Fruit fly (Drosophila melanogaster): Measurements from ENCODE around the gene cona.
A peak's percentile ranks its signal among the peaks of the same experiment; 100 is the strongest.

The cona gene

dm6 chr3R:18396801-18397604 is 11.4 kb downstream of the cona start, which contains the start of gene Vti1b (continued):
- TF ChIP-seq scrt (GFP tag; optimal IDR thresholded peaks at IDR 0.05), result peak; percentile 89
- peak; percentile 82 for TF ChIP-seq Bdp1 (GFP tag; optimal IDR thresholded peaks at IDR 0.05)
- peak; percentile 80; the same call in 2 of the 3 replicates for TF ChIP-seq CG6175 (GFP tag; IDR thresholded peaks at IDR 0.05)
- TF ChIP-seq Vsx1 (GFP tag; optimal IDR thresholded peaks at IDR 0.05), result peak; percentile 87
- peak; percentile 85 for TF ChIP-seq CG4404 (GFP tag; IDR thresholded peaks at IDR 0.05)
- peak; percentile 85 for TF ChIP-seq CG4617 (GFP tag; optimal IDR thresholded peaks at IDR 0.05; ENCODE audit: borderline replicate concordance)
- peak; percentile 95 for TF ChIP-seq kni (GFP tag; optimal IDR thresholded peaks at IDR 0.05)
- peak; percentile 95 for TF ChIP-seq Max (GFP tag; optimal IDR thresholded peaks at IDR 0.05)
- no peak for TF ChIP-seq zf30C (GFP tag; optimal IDR thresholded peaks at IDR 0.05)
- TF ChIP-seq Asciz (GFP tag; optimal IDR thresholded peaks at IDR 0.05), result peak; percentile 90
- TF ChIP-seq gt (GFP tag; IDR thresholded peaks at IDR 0.05), result peak; percentile 82
- peak; percentile 94 for TF ChIP-seq CG10366 (GFP tag; IDR thresholded peaks at IDR 0.05)
- TF ChIP-seq CG7372 (GFP tag; IDR thresholded peaks at IDR 0.05), result peak; percentile 83
- TF ChIP-seq NC2α (GFP tag; optimal IDR thresholded peaks at IDR 0.05), result peak; percentile 89
- TF ChIP-seq CG18011 (GFP tag; optimal IDR thresholded peaks at IDR 0.05), result peak; percentile 73
- TF ChIP-seq D19A (tag; optimal IDR thresholded peaks at IDR 0.05), result peak; percentile 91
- TF ChIP-seq BtbVII (GFP tag; optimal IDR thresholded peaks at IDR 0.05), result peak; percentile 90
- peak; percentile 92 for TF ChIP-seq trem (tag; optimal IDR thresholded peaks at IDR 0.05)
- TF ChIP-seq CG16779 (GFP tag; IDR thresholded peaks at IDR 0.05), result peak; percentile 77; the same call in 1 of the 2 replicates
- TF ChIP-seq CG10274 (GFP tag; optimal IDR thresholded peaks at IDR 0.05), result peak; percentile 83
- peak; percentile 97 for TF ChIP-seq Ptx1 (GFP tag; IDR thresholded peaks at IDR 0.05)
- TF ChIP-seq CG32767 (GFP tag; IDR thresholded peaks at IDR 0.05), result peak; percentile 92
- peak; percentile 91 for TF ChIP-seq CG4707 (GFP tag; optimal IDR thresholded peaks at IDR 0.05)
- peak; percentile 86 for TF ChIP-seq Hmx (GFP tag; optimal IDR thresholded peaks at IDR 0.05)
- TF ChIP-seq tll (GFP tag; optimal IDR thresholded peaks at IDR 0.05), result no peak
- TF ChIP-seq fd3F (GFP tag; optimal IDR thresholded peaks at IDR 0.05), result peak; percentile 84
- TF ChIP-seq sug (tag; optimal IDR thresholded peaks at IDR 0.05), result peak; percentile 80
- no peak for TF ChIP-seq lov (optimal IDR thresholded peaks at IDR 0.05)
- peak; percentile 77; the same call in 1 of the 3 replicates for TF ChIP-seq lov (GFP tag; IDR thresholded peaks at IDR 0.05)
- peak in 1 of 3 experiments; percentile 89 for TF ChIP-seq Stat92E (GFP tag; optimal IDR thresholded peaks at IDR 0.05)
- no peak for TF ChIP-seq hkb (optimal IDR thresholded peaks at IDR 0.05)
- TF ChIP-seq hkb (GFP tag; IDR thresholded peaks at IDR 0.05), result peak; percentile 91
- TF ChIP-seq CG13894 (tag; optimal IDR thresholded peaks at IDR 0.05), result peak; percentile 33
- peak; percentile 91 for TF ChIP-seq CG9609 (GFP tag; optimal IDR thresholded peaks at IDR 0.05)
- TF ChIP-seq danr (GFP tag; IDR thresholded peaks at IDR 0.05), result peak; percentile 88
- peak; percentile 96 for TF ChIP-seq Drgx (GFP tag; IDR thresholded peaks at IDR 0.05)
- peak; percentile 93 for TF ChIP-seq wor (GFP tag; IDR thresholded peaks at IDR 0.05)
- TF ChIP-seq CG6689 (GFP tag; IDR thresholded peaks at IDR 0.05), result peak; percentile 93
- peak; percentile 47 for TF ChIP-seq CG34224 (GFP tag; IDR thresholded peaks at IDR 0.05; ENCODE audit: partially characterized antibody)
- peak; percentile 96 for TF ChIP-seq Chrac-16 (GFP tag; optimal IDR thresholded peaks at IDR 0.05)
- TF ChIP-seq Atf6 (GFP tag; IDR thresholded peaks at IDR 0.05), result peak; percentile 88
- TF ChIP-seq Med (GFP tag), result peak; percentile 98
- peak; percentile 96 for TF ChIP-seq az2 (GFP tag; optimal IDR thresholded peaks at IDR 0.05)
- peak; percentile 91 for TF ChIP-seq CG5953 (GFP tag; IDR thresholded peaks at IDR 0.05)
- peak; percentile 0 for TF ChIP-seq ash1 (GFP tag; optimal IDR thresholded peaks at IDR 0.05)
- peak; percentile 0 for TF ChIP-seq Hey (tag; optimal IDR thresholded peaks at IDR 0.05)
- peak; percentile 62 for TF ChIP-seq Poxn (GFP tag; IDR thresholded peaks at IDR 0.05)
- TF ChIP-seq Neu2 (GFP tag; optimal IDR thresholded peaks at IDR 0.05; ENCODE audit: borderline replicate concordance), result peak; percentile 41
- peak; percentile 85 for TF ChIP-seq NFAT (GFP tag; IDR thresholded peaks at IDR 0.05)
